Worm (Caenorhabditis elegans) whole organism, L2 larva: ENCODE measurements around the gene plc-3.

Experiments used
- ama-1 ChIP-seq: fragments of 150-350 bp; optimal IDR thresholded peaks from 2 replicates; lab custom pipeline; 2018; ENCODE audit warnings: inconsistent platforms
- fos-1 ChIP-seq: fragments of 150-350 bp; optimal IDR thresholded peaks from 2 replicates; lab custom pipeline; 2014; ENCODE audit warnings: missing biosample characterization, missing genetic modification characterization
- lin-13 ChIP-seq: fragments of 150-350 bp; optimal IDR thresholded peaks from 2 replicates; lab custom pipeline; 2014; ENCODE audit warnings: missing biosample characterization, missing genetic modification reagents, missing genetic modification characterization
- nhr-12 ChIP-seq: fragments of 150-350 bp; optimal IDR thresholded peaks from 2 replicates; lab custom pipeline; 2014; ENCODE audit warnings: missing biosample characterization, missing genetic modification characterization
- unc-62 ChIP-seq: fragments of 150-350 bp; optimal IDR thresholded peaks from 2 replicates; lab custom pipeline; 2014; ENCODE audit warnings: missing biosample characterization, missing genetic modification reagents, missing genetic modification characterization

- TF ChIP-seq ama-1 (lab: Kevin White, UChicago) (no peak), nhr-12 (no peak), unc-62 (GFP tag; lab: Kevin White, UChicago) (no peak), fos-1 (tag; lab: Kevin White, UChicago) (no peak), lin-13 (GFP tag; lab: Kevin White, UChicago) (no peak)
Measured at ce11 chrII:10189369-10189768, 33.3 kb upstream of the plc-3 start, which contains the start of gene cdc-25.4.
